Worm (Caenorhabditis elegans): ENCODE data around the gene clec-138.
A peak's percentile ranks its signal among the peaks of the same experiment; 100 is the strongest.

The clec-138 gene

ce11 chrII:4579375-4579774, 40.2 kb downstream of the clec-138 start:
- no peak for TF ChIP-seq nhr-76 (tag; optimal IDR thresholded peaks at IDR 0.05)
- no peak for TF ChIP-seq zag-1 (tag; optimal IDR thresholded peaks at IDR 0.05)
- TF ChIP-seq lin-14 (GFP tag; optimal IDR thresholded peaks at IDR 0.05): peak; percentile 28

- no peak for TF ChIP-seq pag-3 (tag; optimal IDR thresholded peaks at IDR 0.05; ENCODE audit: borderline replicate concordance, insufficient read depth)
- no peak for TF ChIP-seq vab-15 (tag; optimal IDR thresholded peaks at IDR 0.05)
- no peak for TF ChIP-seq tlp-1 (tag; optimal IDR thresholded peaks at IDR 0.05)
- no peak for TF ChIP-seq nhr-47 (tag; optimal IDR thresholded peaks at IDR 0.05)
- no peak for TF ChIP-seq fos-1 (tag; optimal IDR thresholded peaks at IDR 0.05)
- TF ChIP-seq nhr-28 (tag; optimal IDR thresholded peaks at IDR 0.05): no peak
- TF ChIP-seq ceh-8 (GFP tag; optimal IDR thresholded peaks at IDR 0.05): no peak
- no peak for TF ChIP-seq swsn-7 (tag; optimal IDR thresholded peaks at IDR 0.05)
- TF ChIP-seq ceh-82 (tag; optimal IDR thresholded peaks at IDR 0.05): no peak
- TF ChIP-seq snu-23 (GFP tag; optimal IDR thresholded peaks at IDR 0.05): no peak
- no peak for TF ChIP-seq hpl-2 (GFP tag; optimal IDR thresholded peaks at IDR 0.05)
- TF ChIP-seq rnt-1 (tag; optimal IDR thresholded peaks at IDR 0.05): no peak
- TF ChIP-seq mef-2 (tag; optimal IDR thresholded peaks at IDR 0.05): no peak
- no peak for TF ChIP-seq dpl-1 (GFP tag; optimal IDR thresholded peaks at IDR 0.05)
- TF ChIP-seq unc-62 (GFP tag; optimal IDR thresholded peaks at IDR 0.05): no peak
- no peak for TF ChIP-seq lin-13 (GFP tag; optimal IDR thresholded peaks at IDR 0.05)
- no peak for TF ChIP-seq Y116A8C.19 (tag; optimal IDR thresholded peaks at IDR 0.05; ENCODE audit: borderline replicate concordance)
- no peak for TF ChIP-seq egl-13 (tag; optimal IDR thresholded peaks at IDR 0.05)
Measured at ce11 chrII:4577391-4577790, 42.2 kb downstream of the clec-138 start.

DNA sequence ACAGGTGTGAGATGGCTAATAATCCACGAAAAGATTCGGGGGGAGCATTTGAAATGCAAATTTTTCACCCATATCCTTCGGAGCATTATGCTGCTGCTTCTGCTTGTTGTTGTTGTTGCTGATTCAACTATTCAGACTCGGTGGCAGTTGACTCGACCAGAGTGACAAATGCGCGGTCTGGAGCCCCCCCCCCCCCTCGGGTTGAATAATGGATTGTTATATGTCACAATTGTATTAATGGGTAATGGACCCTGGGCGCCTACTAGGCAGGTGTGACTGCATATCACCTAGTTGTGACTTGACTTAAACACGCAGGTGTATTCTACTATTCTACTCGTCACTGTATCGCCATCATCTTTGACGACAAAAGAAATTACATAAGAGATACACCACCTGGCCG, 44.0 kb downstream of the clec-138 start:
- TF ChIP-seq zip-4 (GFP tag; optimal IDR thresholded peaks at IDR 0.05): no peak
- TF ChIP-seq egl-13 (tag; optimal IDR thresholded peaks at IDR 0.05): no peak
- TF ChIP-seq nhr-47 (tag; optimal IDR thresholded peaks at IDR 0.05): no peak
- TF ChIP-seq nhr-85 (tag): no peak
- TF ChIP-seq elt-3 (tag; optimal IDR thresholded peaks at IDR 0.05): no peak
- no peak for TF ChIP-seq alr-1 (tag; optimal IDR thresholded peaks at IDR 0.05; ENCODE audit: borderline replicate concordance)
- TF ChIP-seq efl-3 (GFP tag; optimal IDR thresholded peaks at IDR 0.05): no peak
- TF ChIP-seq skn-1 (tag; optimal IDR thresholded peaks at IDR 0.05): no peak
- no peak for TF ChIP-seq xbp-1 (tag; optimal IDR thresholded peaks at IDR 0.05)
- TF ChIP-seq aha-1 (tag; optimal IDR thresholded peaks at IDR 0.05): no peak
- no peak for TF ChIP-seq snpc-4 (tag; optimal IDR thresholded peaks at IDR 0.05)
- TF ChIP-seq aly-2 (tag; optimal IDR thresholded peaks at IDR 0.05): no peak
- no peak for TF ChIP-seq mab-9 (GFP tag; IDR thresholded peaks at IDR 0.05)
- no peak for TF ChIP-seq ztf-4 (tag; optimal IDR thresholded peaks at IDR 0.05)
- no peak for TF ChIP-seq pax-3 (tag; optimal IDR thresholded peaks at IDR 0.05)
- no peak for TF ChIP-seq irx-1 (tag; optimal IDR thresholded peaks at IDR 0.05)

DNA sequence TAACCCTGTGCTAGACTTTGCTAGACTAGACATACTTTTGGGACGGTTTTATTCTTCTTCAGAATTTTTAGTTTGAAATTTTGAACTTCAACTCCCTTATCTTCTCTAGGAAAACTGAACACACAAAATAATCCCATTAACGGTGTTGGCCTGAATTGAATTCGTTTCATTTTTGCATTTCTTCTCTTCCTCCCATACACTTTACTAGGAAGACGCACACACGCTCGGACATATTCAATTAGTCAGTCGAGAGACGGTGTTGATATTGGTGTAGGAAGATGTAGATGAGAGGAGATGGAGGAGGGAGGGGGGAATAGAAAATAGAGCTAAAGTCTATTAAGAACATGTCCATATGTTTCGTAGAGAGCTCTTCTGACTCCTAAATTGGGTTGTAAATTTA, 44.9 kb downstream of the clec-138 start:
- peak; percentile 48 for TF ChIP-seq lin-14 (GFP tag; optimal IDR thresholded peaks at IDR 0.05)
- peak; percentile 2 for TF ChIP-seq unc-86 (tag; optimal IDR thresholded peaks at IDR 0.05)
- no peak for TF ChIP-seq nhr-85 (tag)

ce11 chrII:4573084-4573483, 46.5 kb downstream of the clec-138 start:
- TF ChIP-seq nhr-77 (tag; optimal IDR thresholded peaks at IDR 0.05) (no peak), lin-14 (GFP tag; optimal IDR thresholded peaks at IDR 0.05) (peak; percentile 67), tbx-2 (tag; optimal IDR thresholded peaks at IDR 0.05) (no peak), nhr-85 (tag) (peak; percentile 84), ets-5 (GFP tag; IDR thresholded peaks at IDR 0.05) (no peak), lsy-2 (tag; optimal IDR thresholded peaks at IDR 0.05) (no peak)
